Fruit fly (Drosophila melanogaster) whole organism, embryonic: ENCODE measurements around the gene CG4613.

ENCODE experiments used
- Aef1 ChIP-seq: fragments of 200-800 bp; sonication (Bioruptor generic); IDR thresholded peaks from 3 replicates; pipeline ENCODE4 v1.3.6; 2022; ENCODE audit warnings: missing biosample characterization, missing genetic modification characterization
- Atf3 ChIP-seq: fragments of 200-800 bp; sonication (Bioruptor generic); optimal IDR thresholded peaks from 3 replicates; lab custom pipeline; 2016; ENCODE audit warnings: missing biosample characterization, missing genetic modification characterization
- B-H1 ChIP-seq: fragments of 200-800 bp; sonication (Bioruptor generic); IDR thresholded peaks from 3 replicates; pipeline ENCODE4 v1.3.6; 2022; ENCODE audit warnings: missing biosample characterization, missing genetic modification characterization
- C15 ChIP-seq: fragments of 200-800 bp; sonication (Bioruptor generic); IDR thresholded peaks from 3 replicates; pipeline ENCODE4 v1.3.6; 2022; ENCODE audit warnings: missing biosample characterization, missing genetic modification characterization
- CG10209 ChIP-seq: fragments of 200-800 bp; sonication (Bioruptor generic); optimal IDR thresholded peaks from 3 replicates; lab custom pipeline; 2017; ENCODE audit warnings: missing biosample characterization, mild to moderate bottlenecking, missing genetic modification characterization, missing genetic modification reagents
- CG11560 ChIP-seq: fragments of 200-800 bp; sonication (Bioruptor generic); IDR thresholded peaks from 3 replicates; pipeline ENCODE4 v1.3.6; 2022; ENCODE audit warnings: missing biosample characterization, missing genetic modification characterization
- CG13624 ChIP-seq: fragments of 200-800 bp; sonication (Bioruptor generic); optimal IDR thresholded peaks from 2 replicates; lab custom pipeline; 2016; ENCODE audit warnings: missing biosample characterization, missing genetic modification characterization
- CG13894 ChIP-seq: fragments of 200-800 bp; sonication (Bioruptor generic); optimal IDR thresholded peaks from 3 replicates; lab custom pipeline; 2018; ENCODE audit warnings: missing biosample characterization, mild to moderate bottlenecking, missing genetic modification characterization, moderate library complexity
- CG17568 ChIP-seq: fragments of 200-800 bp; sonication (Bioruptor generic); optimal IDR thresholded peaks from 2 replicates; lab custom pipeline; 2018; ENCODE audit warnings: missing biosample characterization, mild to moderate bottlenecking, missing genetic modification characterization, moderate library complexity
- CG18599 ChIP-seq: fragments of 200-800 bp; sonication (Bioruptor generic); optimal IDR thresholded peaks from 3 replicates; lab custom pipeline; 2017; ENCODE audit warnings: missing biosample characterization, missing genetic modification characterization, mild to moderate bottlenecking, moderate library complexity, missing genetic modification reagents
- CG33213 ChIP-seq: fragments of 200-800 bp; sonication (Bioruptor generic); optimal IDR thresholded peaks from 3 replicates; lab custom pipeline; 2016; ENCODE audit warnings: missing biosample characterization, missing genetic modification characterization
- CG33557 ChIP-seq: fragments of 200-800 bp; sonication (Bioruptor generic); optimal IDR thresholded peaks from 2 replicates; lab custom pipeline; 2019; ENCODE audit warnings: missing biosample characterization, mild to moderate bottlenecking, missing genetic modification characterization, moderate library complexity
- CG7745 ChIP-seq: fragments of 200-800 bp; sonication (Bioruptor generic); optimal IDR thresholded peaks from 2 replicates; lab custom pipeline; 2018; ENCODE audit warnings: missing biosample characterization, mild to moderate bottlenecking, missing genetic modification characterization, moderate library complexity
- CG8359 ChIP-seq: fragments of 200-800 bp; sonication (Bioruptor generic); optimal IDR thresholded peaks from 2 replicates; lab custom pipeline; 2017; ENCODE audit warnings: missing biosample characterization, mild to moderate bottlenecking, missing genetic modification characterization, borderline replicate concordance
- D19B ChIP-seq: fragments of 200-800 bp; sonication (Bioruptor generic); optimal IDR thresholded peaks from 2 replicates; lab custom pipeline; 2017; ENCODE audit warnings: missing biosample characterization, mild to moderate bottlenecking, missing genetic modification characterization
- Dll ChIP-seq: fragments of 200-800 bp; sonication (Bioruptor generic); IDR thresholded peaks from 4 replicates; pipeline ENCODE4 v1.3.6; 2022; ENCODE audit warnings: missing biosample characterization, missing genetic modification characterization; ENCODE audit not compliant: partially characterized antibody
- Doc2 ChIP-seq: fragments of 200-800 bp; sonication (Bioruptor generic); IDR thresholded peaks from 2 replicates; pipeline ENCODE4 v1.3.6; 2022; ENCODE audit warnings: missing biosample characterization, missing genetic modification characterization
- Doc3 ChIP-seq: fragments of 200-800 bp; sonication (Bioruptor generic); IDR thresholded peaks from 3 replicates; pipeline ENCODE4 v1.3.6; 2022; ENCODE audit warnings: missing biosample characterization, missing genetic modification characterization; ENCODE audit not compliant: partially characterized antibody
- Elba2 ChIP-seq: fragments of 200-800 bp; sonication (Bioruptor generic); optimal IDR thresholded peaks from 3 replicates; lab custom pipeline; 2016; ENCODE audit warnings: missing biosample characterization, missing genetic modification characterization
- Ets97D ChIP-seq: fragments of 200-800 bp; sonication (Bioruptor generic); optimal IDR thresholded peaks from 3 replicates; lab custom pipeline; 2016; ENCODE audit warnings: missing biosample characterization, missing genetic modification characterization
- Gug ChIP-seq: fragments of 200-800 bp; sonication (Bioruptor generic); IDR thresholded peaks from 4 replicates; pipeline ENCODE4 v1.3.6; 2022; ENCODE audit warnings: missing biosample characterization, missing genetic modification characterization
- Hey ChIP-seq: fragments of 200-800 bp; sonication (Bioruptor generic); optimal IDR thresholded peaks from 3 replicates; lab custom pipeline; 2018; ENCODE audit warnings: missing biosample characterization, mild to moderate bottlenecking, missing genetic modification characterization
- Hr39 ChIP-seq: fragments of >200 bp; optimal IDR thresholded peaks from 2 replicates; lab custom pipeline; 2017
- Hr51 ChIP-seq, 2 experiments: fragments of 200-800 bp; sonication (Bioruptor generic); optimal IDR thresholded peaks; 2 replicates in 1 of 2; 3 replicates in 1 of 2; lab custom pipeline; 2016 to 2018; ENCODE audit warnings: missing biosample characterization in 2 of 2, missing genetic modification characterization in 2 of 2, mild to moderate bottlenecking in 1 of 2, moderate library complexity in 1 of 2
- MTF-1 ChIP-seq: fragments of 200-800 bp; sonication (Bioruptor generic); optimal IDR thresholded peaks from 2 replicates; lab custom pipeline; 2018; ENCODE audit warnings: missing biosample characterization, mild to moderate bottlenecking, missing genetic modification characterization, borderline replicate concordance
- Nf-YC ChIP-seq: fragments of 200-800 bp; optimal IDR thresholded peaks from 3 replicates; lab custom pipeline; 2019; ENCODE audit warnings: missing biosample characterization, mild to moderate bottlenecking, missing genetic modification characterization, moderate library complexity
- Sry-δ ChIP-seq: fragments of 200-800 bp; sonication (Bioruptor generic); optimal IDR thresholded peaks from 2 replicates; lab custom pipeline; 2016; ENCODE audit warnings: missing biosample characterization, missing genetic modification characterization
- abd-A ChIP-seq: fragments of 200-800 bp; sonication (Bioruptor generic); optimal IDR thresholded peaks from 3 replicates; lab custom pipeline; 2019; ENCODE audit warnings: missing biosample characterization, mild to moderate bottlenecking, missing genetic modification characterization, moderate library complexity
- bbx ChIP-seq: fragments of 200-800 bp; sonication (Bioruptor generic); IDR thresholded peaks from 2 replicates; pipeline ENCODE4 v1.3.6; 2022; ENCODE audit warnings: missing biosample characterization, missing genetic modification characterization; ENCODE audit not compliant: partially characterized antibody
- chinmo ChIP-seq: fragments of 200-800 bp; sonication (Bioruptor generic); IDR thresholded peaks from 4 replicates; pipeline ENCODE4 v1.3.6; 2022; ENCODE audit warnings: missing biosample characterization, missing genetic modification characterization; ENCODE audit not compliant: partially characterized antibody
- cwo ChIP-seq: fragments of 200-800 bp; sonication (Bioruptor generic); optimal IDR thresholded peaks from 3 replicates; lab custom pipeline; 2017; ENCODE audit warnings: missing biosample characterization, missing genetic modification characterization, mild to moderate bottlenecking, moderate library complexity, missing genetic modification reagents
- dimm ChIP-seq: fragments of 200-800 bp; sonication (Bioruptor generic); IDR thresholded peaks from 2 replicates; pipeline ENCODE4 v1.3.6; 2022; ENCODE audit warnings: missing biosample characterization, missing genetic modification characterization
- disco-r ChIP-seq: fragments of 200-800 bp; sonication (Bioruptor generic); optimal IDR thresholded peaks from 2 replicates; lab custom pipeline; 2016; ENCODE audit warnings: missing biosample characterization, missing genetic modification characterization
- exex ChIP-seq: fragments of 200-800 bp; sonication (Bioruptor generic); optimal IDR thresholded peaks from 4 replicates; lab custom pipeline; 2018; ENCODE audit warnings: missing biosample characterization, mild to moderate bottlenecking, missing genetic modification characterization, moderate library complexity
- ftz-f1 ChIP-seq: fragments of 200-800 bp; sonication (Bioruptor generic); optimal IDR thresholded peaks from 2 replicates; lab custom pipeline; 2016; ENCODE audit warnings: missing biosample characterization, missing genetic modification characterization
- gsb-n ChIP-seq: fragments of 200-800 bp; sonication (Bioruptor generic); optimal IDR thresholded peaks from 3 replicates; lab custom pipeline; 2018; ENCODE audit warnings: missing biosample characterization, mild to moderate bottlenecking, missing genetic modification characterization
- kni ChIP-seq: fragments of 200-800 bp; sonication (Bioruptor generic); optimal IDR thresholded peaks from 3 replicates; lab custom pipeline; 2017; ENCODE audit warnings: mild to moderate bottlenecking, missing biosample characterization, missing genetic modification reagents, missing genetic modification characterization
- lilli ChIP-seq: fragments of 200-800 bp; sonication (Bioruptor generic); optimal IDR thresholded peaks from 3 replicates; lab custom pipeline; 2016; ENCODE audit warnings: missing biosample characterization, missing genetic modification characterization
- mirr ChIP-seq: fragments of 200-800 bp; sonication (Bioruptor generic); optimal IDR thresholded peaks from 3 replicates; lab custom pipeline; 2018; ENCODE audit warnings: missing biosample characterization, mild to moderate bottlenecking, missing genetic modification characterization
- nerfin-1 ChIP-seq: fragments of 200-800 bp; sonication (Bioruptor generic); optimal IDR thresholded peaks from 3 replicates; lab custom pipeline; 2019; ENCODE audit warnings: missing biosample characterization, mild to moderate bottlenecking, missing genetic modification characterization, moderate library complexity
- pros ChIP-seq: fragments of 200-800 bp; sonication (Bioruptor generic); optimal IDR thresholded peaks from 3 replicates; lab custom pipeline; 2019; ENCODE audit warnings: missing biosample characterization, mild to moderate bottlenecking, missing genetic modification characterization, moderate library complexity
- pum ChIP-seq: fragments of 200-800 bp; sonication (Bioruptor generic); optimal IDR thresholded peaks from 2 replicates; lab custom pipeline; 2016; ENCODE audit warnings: missing biosample characterization, missing genetic modification characterization
- repo ChIP-seq: fragments of 200-800 bp; sonication (Bioruptor generic); optimal IDR thresholded peaks from 2 replicates; lab custom pipeline; 2016; ENCODE audit warnings: missing biosample characterization, missing genetic modification characterization
- row ChIP-seq: fragments of 200-800 bp; sonication (Bioruptor generic); IDR thresholded peaks from 3 replicates; pipeline ENCODE4 v1.3.6; 2022; ENCODE audit warnings: missing biosample characterization, missing genetic modification characterization
- sna ChIP-seq: fragments of 200-800 bp; sonication (Bioruptor generic); IDR thresholded peaks from 2 replicates; pipeline ENCODE4 v1.3.6; 2022; ENCODE audit warnings: missing biosample characterization, missing genetic modification characterization; ENCODE audit not compliant: partially characterized antibody
- tap ChIP-seq: fragments of 200-800 bp; optimal IDR thresholded peaks from 3 replicates; lab custom pipeline; 2019; ENCODE audit warnings: missing biosample characterization, mild to moderate bottlenecking, missing genetic modification characterization, moderate library complexity
- tll ChIP-seq, 2 experiments: fragments of 200-800 bp in 1 of 2; fragments of >200 bp in 1 of 2; sonication (Bioruptor generic) in 1 of 2; optimal IDR thresholded peaks; 2 replicates each; lab custom pipeline; 2017 to 2019; ENCODE audit warnings: missing biosample characterization in 2 of 2, missing genetic modification characterization in 2 of 2, mild to moderate bottlenecking in 1 of 2, moderate library complexity in 1 of 2
- unc-4 ChIP-seq: fragments of 200-800 bp; sonication (Bioruptor generic); IDR thresholded peaks from 2 replicates; pipeline ENCODE4 v1.3.6; 2022; ENCODE audit warnings: missing biosample characterization, missing genetic modification characterization; ENCODE audit not compliant: partially characterized antibody
- yki ChIP-seq: fragments of >200 bp; optimal IDR thresholded peaks from 3 replicates; lab custom pipeline; 2018

Gene CG4613

DNA sequence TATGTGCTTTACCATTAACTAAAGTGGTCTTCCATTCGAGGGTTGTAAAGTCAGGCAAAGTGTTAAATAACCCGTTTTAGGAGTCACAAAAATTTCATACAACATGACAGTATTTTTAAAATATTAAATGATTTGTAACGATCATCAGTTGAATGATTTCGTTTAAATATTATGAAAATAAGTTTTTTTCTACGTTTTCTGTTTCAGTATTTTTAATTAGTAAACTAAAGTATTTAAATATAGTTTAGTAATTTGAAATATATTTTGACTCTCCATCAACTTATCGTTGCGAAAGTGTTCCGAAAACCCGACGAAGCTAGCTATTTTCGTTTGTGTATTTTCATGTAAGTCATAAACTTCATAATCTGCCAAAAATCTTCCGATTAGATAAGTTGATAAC, 45.6 kb upstream of the CG4613 start, which contains the start of gene CG42758:
Gene CG42758, plus strand, starts transcription at position 301 of the 400 bp plus-strand sequence.
- TF ChIP-seq CG10209 (GFP tag; lab: Kevin White, UChicago), result no peak
- no peak for TF ChIP-seq CG33557
- no peak for TF ChIP-seq CG18599
- TF ChIP-seq lilli, result no peak
- no peak for TF ChIP-seq Gug (GFP tag; lab: Robert Waterston, UW)
- no peak for TF ChIP-seq C15 (GFP tag; lab: Robert Waterston, UW)
- TF ChIP-seq pum (GFP tag; lab: Kevin White, UChicago), result no peak
- TF ChIP-seq Doc2, result no peak
- no peak for TF ChIP-seq Dll (GFP tag; lab: Robert Waterston, UW)
- TF ChIP-seq CG33213 (GFP tag; lab: Kevin White, UChicago), result no peak
- TF ChIP-seq CG17568 (GFP tag; lab: Kevin White, UChicago), result no peak

DNA sequence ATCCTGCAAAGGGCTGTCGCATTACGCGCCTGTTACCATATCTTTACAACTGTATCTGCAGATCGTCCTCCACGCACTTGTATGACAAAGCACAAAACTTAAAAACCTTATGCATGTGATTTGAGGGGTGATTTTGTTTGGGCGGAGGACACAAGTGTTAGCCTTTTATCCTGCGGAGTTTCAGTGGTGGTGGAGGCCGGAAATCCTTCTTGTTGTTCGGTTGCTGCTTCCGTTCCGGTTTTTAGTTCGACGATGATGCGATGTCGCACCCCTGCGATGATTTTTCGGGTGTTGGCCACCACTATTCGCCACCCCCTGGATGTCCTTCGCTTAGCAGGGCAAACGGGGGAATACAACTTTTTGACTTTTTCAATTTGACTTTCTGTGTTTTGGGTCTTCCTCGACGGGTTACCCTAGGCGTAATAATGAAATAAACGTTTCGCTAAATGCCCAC, 43.7 kb upstream of the CG4613 start:
- no peak for TF ChIP-seq ftz-f1 (GFP tag; lab: Kevin White, UChicago)
- TF ChIP-seq gsb-n (tag; lab: Kevin White, UChicago), result peak; percentile 60
- TF ChIP-seq tll (GFP tag; optimal IDR thresholded peaks at IDR 0.05; lab: Kevin White, UChicago), result peak in 1 of 2 experiments; percentile 90
- no peak for TF ChIP-seq MTF-1 (GFP tag; lab: Kevin White, UChicago)
- peak; percentile 41 for TF ChIP-seq kni
- no peak for TF ChIP-seq B-H1 (GFP tag; lab: Robert Waterston, UW)
- peak; percentile 56 for TF ChIP-seq Hey (tag; lab: Kevin White, UChicago)
- TF ChIP-seq Elba2 (GFP tag; lab: Kevin White, UChicago), result no peak
- no peak for TF ChIP-seq sna
- no peak for TF ChIP-seq Doc3 (GFP tag; lab: Robert Waterston, UW)
- TF ChIP-seq abd-A, result peak; percentile 64
- peak; percentile 85 for TF ChIP-seq pros (GFP tag; lab: Kevin White, UChicago)
- peak; percentile 29; the same call in 1 of the 3 replicates for TF ChIP-seq row (GFP tag; lab: Robert Waterston, UW)
- TF ChIP-seq Dll (GFP tag; lab: Robert Waterston, UW), result no peak
- no peak for TF ChIP-seq CG13624 (GFP tag; lab: Kevin White, UChicago)
- TF ChIP-seq CG13894, result peak; percentile 66
- no peak for TF ChIP-seq Aef1 (GFP tag; lab: Robert Waterston, UW)
- TF ChIP-seq dimm (GFP tag; lab: Robert Waterston, UW), result no peak
- TF ChIP-seq Atf3 (GFP tag; lab: Kevin White, UChicago), result no peak
- TF ChIP-seq Nf-YC (tag; lab: Kevin White, UChicago), result peak; percentile 32
- peak; percentile 12 for TF ChIP-seq Sry-δ (GFP tag; lab: Kevin White, UChicago)
- TF ChIP-seq chinmo, result no peak
- no peak for TF ChIP-seq repo
- TF ChIP-seq tap (tag; lab: Kevin White, UChicago), result no peak
- TF ChIP-seq Ets97D, result peak; percentile 22
- no peak for TF ChIP-seq CG8359 (GFP tag; lab: Kevin White, UChicago)
- TF ChIP-seq exex (tag; lab: Kevin White, UChicago), result no peak
- TF ChIP-seq CG7745 (tag; lab: Kevin White, UChicago), result no peak
- no peak for TF ChIP-seq yki (lab: Kevin White, UChicago)
- TF ChIP-seq unc-4 (GFP tag; lab: Robert Waterston, UW), result no peak
- no peak for TF ChIP-seq D19B
- peak; percentile 60 for TF ChIP-seq nerfin-1 (tag; lab: Kevin White, UChicago)
- no peak for TF ChIP-seq CG11560 (tag; lab: Robert Waterston, UW)
- TF ChIP-seq Hr51 (GFP tag; optimal IDR thresholded peaks at IDR 0.05; lab: Kevin White, UChicago), result peak in 1 of 2 experiments; percentile 25
- no peak for TF ChIP-seq cwo
- no peak for TF ChIP-seq disco-r (GFP tag; lab: Kevin White, UChicago)
- TF ChIP-seq bbx (GFP tag; lab: Robert Waterston, UW), result no peak
- no peak for TF ChIP-seq Hr39
- peak; percentile 44 for TF ChIP-seq mirr (GFP tag; lab: Kevin White, UChicago)
